Worm (Caenorhabditis elegans) whole organism, late embryonic: ENCODE results near the gene sfxn-1.1.

Source experiments
- C08G9.2 ChIP-seq: sonication (generic microtip); optimal IDR thresholded peaks from 2 replicates; lab custom pipeline; 2016; ENCODE audit warnings: mild to moderate bottlenecking, missing genetic modification characterization, moderate library complexity, missing compliant biosample characterization
- C38D4.7 ChIP-seq: fragments of 200-800 bp; sonication (Bioruptor generic); optimal IDR thresholded peaks from 2 replicates; lab custom pipeline; 2018; ENCODE audit warnings: mild to moderate bottlenecking, missing genetic modification characterization, moderate library complexity, missing compliant biosample characterization
- F13H6.1 ChIP-seq: sonication (generic microtip); optimal IDR thresholded peaks from 2 replicates; lab custom pipeline; 2016; ENCODE audit warnings: missing genetic modification characterization, missing compliant biosample characterization
- ahr-1 ChIP-seq: sonication (generic microtip); optimal IDR thresholded peaks from 2 replicates; lab custom pipeline; 2016; ENCODE audit warnings: missing genetic modification characterization, missing compliant biosample characterization
- ceh-14 ChIP-seq: sonication (generic microtip); optimal IDR thresholded peaks from 2 replicates; lab custom pipeline; 2016; ENCODE audit warnings: missing genotype, missing genetic modification characterization, missing compliant biosample characterization
- ceh-18 ChIP-seq: sonication (generic microtip); optimal IDR thresholded peaks from 2 replicates; lab custom pipeline; 2016; ENCODE audit warnings: missing genetic modification characterization, missing compliant biosample characterization
- ceh-2 ChIP-seq: sonication (generic microtip); optimal IDR thresholded peaks from 2 replicates; lab custom pipeline; 2016; ENCODE audit warnings: missing genotype, missing genetic modification characterization, missing compliant biosample characterization
- ceh-30 ChIP-seq: fragments of 150-350 bp; optimal IDR thresholded peaks from 2 replicates; lab custom pipeline; 2014; ENCODE audit warnings: missing biosample characterization, missing genetic modification characterization
- ceh-9 ChIP-seq: sonication (generic microtip); optimal IDR thresholded peaks from 2 replicates; lab custom pipeline; 2016; ENCODE audit warnings: mild to moderate bottlenecking, missing genetic modification characterization, inconsistent platforms, missing compliant biosample characterization
- che-1 ChIP-seq: sonication (generic microtip); optimal IDR thresholded peaks from 2 replicates; lab custom pipeline; 2016; ENCODE audit warnings: mild to moderate bottlenecking, missing genetic modification characterization, missing compliant biosample characterization
- dmd-4 ChIP-seq: sonication (generic microtip); optimal IDR thresholded peaks from 2 replicates; lab custom pipeline; 2016; ENCODE audit warnings: borderline replicate concordance, missing genetic modification characterization, missing compliant biosample characterization
- dve-1 ChIP-seq: sonication (generic microtip); optimal IDR thresholded peaks from 2 replicates; lab custom pipeline; 2017; ENCODE audit warnings: antibody characterized with exemption, mild to moderate bottlenecking, missing genetic modification characterization, missing compliant biosample characterization
- ets-4 ChIP-seq: sonication (generic microtip); optimal IDR thresholded peaks from 2 replicates; lab custom pipeline; 2016; ENCODE audit warnings: missing genetic modification characterization, missing compliant biosample characterization
- fax-1 ChIP-seq: sonication (generic microtip); optimal IDR thresholded peaks from 2 replicates; lab custom pipeline; 2016; ENCODE audit warnings: missing genotype, missing genetic modification characterization, missing compliant biosample characterization
- fkh-10 ChIP-seq: fragments of 150-350 bp; optimal IDR thresholded peaks from 2 replicates; lab custom pipeline; 2014; ENCODE audit warnings: missing biosample characterization, missing genetic modification reagents, missing genetic modification characterization
- hlh-13 ChIP-seq: fragments of 200-800 bp; sonication (Bioruptor generic); optimal IDR thresholded peaks from 2 replicates; lab custom pipeline; 2018; ENCODE audit warnings: mild to moderate bottlenecking, missing genetic modification characterization, missing compliant biosample characterization
- hlh-30 ChIP-seq: sonication (generic microtip); optimal IDR thresholded peaks from 2 replicates; lab custom pipeline; 2017; ENCODE audit warnings: antibody characterized with exemption, missing genetic modification characterization, missing compliant biosample characterization; ENCODE audit not compliant: insufficient read depth
- hlh-6 ChIP-seq: sonication (generic microtip); optimal IDR thresholded peaks from 2 replicates; lab custom pipeline; 2016; ENCODE audit warnings: missing genotype, missing genetic modification characterization, missing compliant biosample characterization
- hlh-8 ChIP-seq: sonication (generic microtip); optimal IDR thresholded peaks from 2 replicates; lab custom pipeline; 2016; ENCODE audit warnings: missing genotype, missing genetic modification characterization, missing compliant biosample characterization
- lim-6 ChIP-seq: sonication (generic microtip); optimal IDR thresholded peaks from 2 replicates; lab custom pipeline; 2016; ENCODE audit warnings: missing genetic modification characterization, missing compliant biosample characterization
- madf-2 ChIP-seq: sonication (generic microtip); optimal IDR thresholded peaks from 2 replicates; lab custom pipeline; 2017; ENCODE audit warnings: missing genetic modification characterization, missing compliant biosample characterization
- nfya-1 ChIP-seq: sonication (generic microtip); optimal IDR thresholded peaks from 2 replicates; lab custom pipeline; 2017; ENCODE audit warnings: missing genetic modification characterization, mild to moderate bottlenecking, missing compliant biosample characterization, antibody characterized with exemption, moderate library complexity
- odd-2 ChIP-seq: sonication (generic microtip); optimal IDR thresholded peaks from 2 replicates; lab custom pipeline; 2017; ENCODE audit warnings: antibody characterized with exemption, mild to moderate bottlenecking, missing genetic modification characterization, missing compliant biosample characterization
- pat-9 ChIP-seq: fragments of 200-800 bp; sonication (Bioruptor generic); optimal IDR thresholded peaks from 2 replicates; lab custom pipeline; 2018; ENCODE audit warnings: mild to moderate bottlenecking, missing genetic modification characterization, moderate library complexity, missing compliant biosample characterization
- pax-1 ChIP-seq: fragments of 150-350 bp; optimal IDR thresholded peaks from 2 replicates; lab custom pipeline; 2014; ENCODE audit warnings: missing biosample characterization, missing genetic modification characterization
- pha-2 ChIP-seq: sonication (generic microtip); optimal IDR thresholded peaks from 2 replicates; lab custom pipeline; 2017; ENCODE audit warnings: mild to moderate bottlenecking, missing genetic modification characterization, missing compliant biosample characterization
- pqm-1 ChIP-seq: sonication (generic microtip); optimal IDR thresholded peaks from 2 replicates; lab custom pipeline; 2016; ENCODE audit warnings: missing genetic modification characterization, missing compliant biosample characterization
- ref-2 ChIP-seq: sonication (generic microtip); optimal IDR thresholded peaks from 2 replicates; lab custom pipeline; 2016; ENCODE audit warnings: missing genetic modification characterization, missing compliant biosample characterization
- rnt-1 ChIP-seq: sonication (generic microtip); optimal IDR thresholded peaks from 2 replicates; lab custom pipeline; 2016; ENCODE audit warnings: missing genetic modification characterization, missing compliant biosample characterization
- sdc-2 ChIP-seq: sonication (generic microtip); optimal IDR thresholded peaks from 2 replicates; lab custom pipeline; 2016; ENCODE audit warnings: missing genotype, missing genetic modification characterization, missing compliant biosample characterization
- syd-9 ChIP-seq: sonication (generic microtip); optimal IDR thresholded peaks from 2 replicates; lab custom pipeline; 2016; ENCODE audit warnings: mild to moderate bottlenecking, missing genetic modification characterization, moderate library complexity, missing compliant biosample characterization
- tbx-2 ChIP-seq: sonication (generic microtip); optimal IDR thresholded peaks from 2 replicates; lab custom pipeline; 2016; ENCODE audit warnings: missing genetic modification characterization, missing compliant biosample characterization
- tbx-7 ChIP-seq: sonication (generic microtip); optimal IDR thresholded peaks from 2 replicates; lab custom pipeline; 2016; ENCODE audit warnings: missing genotype, missing genetic modification characterization, missing compliant biosample characterization
- unc-55 ChIP-seq: sonication (generic microtip); optimal IDR thresholded peaks from 2 replicates; lab custom pipeline; 2017; ENCODE audit warnings: missing biosample characterization, missing genetic modification reagents, missing genetic modification characterization
- zip-5 ChIP-seq: sonication (generic microtip); optimal IDR thresholded peaks from 2 replicates; lab custom pipeline; 2016; ENCODE audit warnings: missing genetic modification characterization, missing compliant biosample characterization

sfxn-1.1 gene

DNA sequence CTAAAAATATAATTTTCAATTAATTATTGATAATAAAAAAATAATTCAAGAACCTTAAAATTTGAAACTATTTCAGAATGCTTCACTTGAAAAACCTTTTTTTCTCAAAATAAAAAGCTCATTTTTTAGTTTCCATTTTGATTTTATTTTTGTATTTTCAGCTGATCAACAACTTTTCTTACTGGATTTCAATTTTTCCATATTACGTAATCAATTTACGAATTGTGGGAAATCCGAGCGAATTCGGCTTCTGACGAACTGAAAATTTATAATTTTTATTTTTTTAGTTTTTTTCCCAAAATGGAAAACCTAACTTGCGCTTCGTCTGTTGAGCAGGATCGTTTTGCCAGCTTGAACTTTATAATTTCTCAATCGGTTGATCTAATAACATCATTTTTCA, 18.7 kb upstream of the sfxn-1.1 start, which contains the start of gene sra-8:
TSS of gene sra-8 (plus strand) at position 301 of the 400 bp plus-strand sequence.
- TF ChIP-seq ceh-2 (tag; lab: Kevin White, UChicago), result no peak
- no peak for TF ChIP-seq rnt-1
- TF ChIP-seq pqm-1, result no peak
- no peak for TF ChIP-seq hlh-8 (tag; lab: Kevin White, UChicago)

DNA sequence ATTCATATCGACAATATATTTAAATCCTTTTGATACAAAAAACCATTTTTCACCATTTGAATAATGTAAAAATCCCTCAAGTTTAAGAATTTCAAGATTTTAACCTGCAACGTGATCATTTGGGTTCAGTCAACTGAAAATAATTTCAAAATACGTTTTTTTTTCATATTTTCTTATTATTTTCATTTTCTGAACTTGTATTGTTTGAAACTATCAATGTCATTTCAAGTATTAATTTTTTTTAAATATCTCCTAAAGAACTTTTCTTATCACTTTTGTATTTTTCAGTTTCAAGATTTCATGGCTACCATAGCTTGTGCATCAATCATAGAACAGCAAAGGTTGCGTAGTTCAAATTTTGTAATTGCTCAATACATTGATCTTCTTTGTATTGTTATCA, 13.3 kb upstream of the sfxn-1.1 start, which contains the start of gene sra-9:
TSS of gene sra-9 (plus strand) at position 301 of the 400 bp plus-strand sequence.
- TF ChIP-seq unc-55 (no peak), hlh-30 (tag; lab: Kevin White, UChicago) (no peak), dmd-4 (tag; lab: Kevin White, UChicago) (no peak), ets-4 (tag; lab: Kevin White, UChicago) (no peak), ceh-18 (no peak), hlh-13 (GFP tag; lab: Kevin White, UChicago) (no peak), F13H6.1 (tag; lab: Kevin White, UChicago) (no peak)

DNA sequence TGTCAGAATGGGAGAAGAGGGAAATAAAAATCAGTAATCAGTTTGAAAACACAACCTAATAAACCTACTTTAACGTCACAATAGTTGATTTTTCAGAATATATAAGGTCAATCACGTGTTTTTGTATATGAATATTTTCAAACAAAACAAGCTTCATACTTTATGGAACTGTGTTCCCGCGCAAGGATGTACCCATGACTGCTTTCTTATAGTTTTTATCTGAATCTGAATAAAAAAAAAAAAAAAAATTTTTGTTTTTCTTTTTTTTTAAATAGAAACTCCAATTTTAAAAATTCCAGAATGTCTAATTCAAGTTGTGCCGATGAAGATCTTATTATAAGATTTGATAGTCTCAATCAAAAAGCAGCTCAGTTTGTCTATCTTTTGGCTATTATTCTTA, 9.8 kb upstream of the sfxn-1.1 start, which contains the start of gene sra-2:
TSS of gene sra-2 (plus strand) at position 301 of the 400 bp plus-strand sequence.
- TF ChIP-seq tbx-7 (tag; lab: Kevin White, UChicago) (no peak), nfya-1 (tag; lab: Kevin White, UChicago) (no peak), zip-5 (tag; lab: Kevin White, UChicago) (no peak), syd-9 (tag; lab: Kevin White, UChicago) (no peak), ref-2 (tag; lab: Kevin White, UChicago) (no peak), pax-1 (tag; lab: Kevin White, UChicago) (no peak), fkh-10 (GFP tag; lab: Kevin White, UChicago) (no peak), C38D4.7 (GFP tag; lab: Kevin White, UChicago) (no peak), hlh-6 (tag; lab: Kevin White, UChicago) (no peak), pat-9 (no peak), tbx-2 (tag; lab: Kevin White, UChicago) (no peak), odd-2 (no peak)
- TF ChIP-seq, all 69 proteins: peak for 0

DNA sequence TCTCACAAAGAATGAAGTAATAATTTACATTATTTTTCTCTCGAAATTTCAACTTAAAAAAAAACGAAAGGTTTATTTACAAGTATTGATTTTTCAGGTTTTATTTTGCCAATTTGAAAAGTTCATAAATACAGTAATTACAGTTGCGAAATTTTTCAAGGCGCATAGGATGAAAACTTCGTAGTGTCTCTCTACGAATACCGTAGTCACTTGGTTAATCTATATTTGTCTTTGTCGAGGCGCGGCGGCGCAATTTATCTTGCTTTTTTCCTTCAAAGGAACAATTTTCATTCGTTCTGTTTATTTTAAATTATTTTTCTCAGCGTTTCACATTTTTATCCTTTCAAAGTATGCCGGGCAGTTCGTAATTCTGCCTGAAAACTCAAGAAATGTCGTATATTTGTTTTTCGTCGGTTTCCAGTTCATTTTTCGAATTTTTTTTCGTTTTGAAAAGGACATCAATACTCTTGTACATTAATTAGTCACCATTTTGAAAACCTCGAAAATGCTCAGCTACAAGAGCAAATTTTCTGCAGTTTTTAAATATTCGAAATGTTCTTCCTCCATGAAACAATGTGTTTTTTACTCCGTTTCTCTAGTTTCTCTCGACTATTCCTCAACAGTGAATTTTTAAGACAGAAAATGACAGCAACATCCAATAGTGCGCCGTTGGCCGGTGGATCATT, 5.0 kb upstream of the sfxn-1.1 start, which contains the start of gene mex-6:
TSS of gene mex-6 (plus strand) at position 636 of the 686 bp plus-strand sequence.
- no peak for TF ChIP-seq pax-1 (tag; lab: Kevin White, UChicago)
- TF ChIP-seq ahr-1 (tag; lab: Kevin White, UChicago), result no peak
- TF ChIP-seq madf-2 (tag; lab: Kevin White, UChicago), result no peak
- TF ChIP-seq ceh-9, result no peak
- TF ChIP-seq ceh-30, result no peak
- TF ChIP-seq dmd-4 (tag; lab: Kevin White, UChicago), result no peak
- TF ChIP-seq dve-1 (tag; lab: Kevin White, UChicago), result no peak
- no peak for TF ChIP-seq fax-1 (tag; lab: Kevin White, UChicago)
- no peak for TF ChIP-seq che-1 (tag; lab: Kevin White, UChicago)
- no peak for TF ChIP-seq sdc-2 (tag; lab: Kevin White, UChicago)
- TF ChIP-seq C08G9.2 (tag; lab: Kevin White, UChicago), result no peak
- TF ChIP-seq hlh-30 (tag; lab: Kevin White, UChicago), result no peak

- TF ChIP-seq ceh-14 (tag; lab: Kevin White, UChicago) (no peak), lim-6 (tag; lab: Kevin White, UChicago) (no peak), tbx-2 (tag; lab: Kevin White, UChicago) (no peak), pqm-1 (no peak), pha-2 (no peak), C08G9.2 (tag; lab: Kevin White, UChicago) (no peak)
Measured at ce11 chrII:9522986-9523385, 4.3 kb upstream of the sfxn-1.1 start, which contains the start of gene AH6.17. TSS of gene AH6.17 (plus strand) at chrII:9523170.
